Worm (Caenorhabditis elegans): ENCODE data around the gene ech-8.
A peak's percentile ranks its signal among the peaks of the same experiment; 100 is the strongest.

Gene ech-8

ce11 chrIV:10227534-10227933 lies 11.4 kb downstream of the ech-8 start, which contains the start of gene F01G10.6:
TSS of gene F01G10.6 (minus strand) at chrIV:10227634.
- TF ChIP-seq mdl-1 (tag; optimal IDR thresholded peaks at IDR 0.05) (no peak), dve-1 (tag; optimal IDR thresholded peaks at IDR 0.05; ENCODE audit: insufficient read depth) (no peak), ceh-62 (tag; optimal IDR thresholded peaks at IDR 0.05) (no peak), ZK546.5 (tag; optimal IDR thresholded peaks at IDR 0.05) (no peak), egl-27 (tag; optimal IDR thresholded peaks at IDR 0.05) (no peak), lin-13 (GFP tag; optimal IDR thresholded peaks at IDR 0.05) (no peak), D1046.2 (GFP tag; IDR thresholded peaks at IDR 0.05) (no peak), unc-62 (GFP tag; optimal IDR thresholded peaks at IDR 0.05 in 1 of 2) (no peak), unc-62 (tag; optimal IDR thresholded peaks at IDR 0.05) (no peak), mes-2 (tag; optimal IDR thresholded peaks at IDR 0.05; ENCODE audit: poor library complexity, severe bottlenecking) (no peak), T26A8.4 (GFP tag; IDR thresholded peaks at IDR 0.05) (no peak), duxl-1 (tag; optimal IDR thresholded peaks at IDR 0.05; ENCODE audit: poor library complexity) (no peak), ama-1 (optimal IDR thresholded peaks at IDR 0.05) (no peak), sdz-12 (GFP tag; optimal IDR thresholded peaks at IDR 0.05) (no peak), daf-19 (GFP tag; conservative IDR thresholded peaks at IDR 0.05) (no peak), F37D6.2 (tag; optimal IDR thresholded peaks at IDR 0.05) (no peak), nhr-28 (tag; optimal IDR thresholded peaks at IDR 0.05) (no peak), daf-8 (GFP tag; IDR thresholded peaks at IDR 0.05) (no peak), lin-15B (tag; optimal IDR thresholded peaks at IDR 0.05) (no peak)

ce11 chrIV:10223723-10224122 lies 15.3 kb downstream of the ech-8 start, which contains the start of gene nas-12:
TSS of gene nas-12 (plus strand) at chrIV:10224023.
- no peak for TF ChIP-seq rbr-2 (tag; optimal IDR thresholded peaks at IDR 0.05)
- TF ChIP-seq T20F7.1 (GFP tag; optimal IDR thresholded peaks at IDR 0.05): no peak
- TF ChIP-seq nhr-102 (tag; optimal IDR thresholded peaks at IDR 0.05): no peak
- no peak for TF ChIP-seq zip-2 (tag; optimal IDR thresholded peaks at IDR 0.05)
- TF ChIP-seq nhr-77 (tag; optimal IDR thresholded peaks at IDR 0.05): no peak
- TF ChIP-seq tag-97 (GFP tag; IDR thresholded peaks at IDR 0.05): no peak
- TF ChIP-seq cey-2 (tag; optimal IDR thresholded peaks at IDR 0.05; ENCODE audit: borderline replicate concordance, insufficient read depth): no peak
- no peak for TF ChIP-seq php-3 (GFP tag; IDR thresholded peaks at IDR 0.05)
- no peak for TF ChIP-seq mdl-1 (tag; optimal IDR thresholded peaks at IDR 0.05)
- no peak for TF ChIP-seq fos-1 (tag; optimal IDR thresholded peaks at IDR 0.05)
- no peak for TF ChIP-seq lir-3 (tag; optimal IDR thresholded peaks at IDR 0.05)
- TF ChIP-seq nhr-111 (GFP tag; optimal IDR thresholded peaks at IDR 0.05): no peak

- TF ChIP-seq hlh-30 (tag; optimal IDR thresholded peaks at IDR 0.05; ENCODE audit: insufficient read depth) (peak; percentile 58), snpc-1.2 (GFP tag; IDR thresholded peaks at IDR 0.05) (no peak), lsy-2 (tag; optimal IDR thresholded peaks at IDR 0.05) (peak; percentile 79 to 97), rbr-2 (tag; optimal IDR thresholded peaks at IDR 0.05) (peak; percentile 52), mes-2 (tag; optimal IDR thresholded peaks at IDR 0.05; ENCODE audit: poor library complexity, severe bottlenecking) (peak; percentile 57), mxl-3 (GFP tag; optimal IDR thresholded peaks at IDR 0.05) (peak; percentile 88), php-3 (GFP tag; IDR thresholded peaks at IDR 0.05) (0 out of 2 replicates have a peak, but pooled peaks have one; percentile 20), arid-1 (GFP tag; conservative IDR thresholded peaks at IDR 0.05) (0 out of 2 replicates have a peak, but pooled peaks have one; percentile 38), nhr-102 (tag; optimal IDR thresholded peaks at IDR 0.05) (no peak), F44E2.7 (GFP tag; IDR thresholded peaks at IDR 0.05) (no peak), nhr-28 (tag; optimal IDR thresholded peaks at IDR 0.05) (peak; percentile 57), pqm-1 (tag; optimal IDR thresholded peaks at IDR 0.05) (no peak), daf-16 (GFP tag; optimal IDR thresholded peaks at IDR 0.05) (peak in 1 of 2 experiments; percentile 7), daf-16 (tag; optimal IDR thresholded peaks at IDR 0.05) (peak; percentile 45), aha-1 (tag) (peak; percentile 95), unc-62 (GFP tag; optimal IDR thresholded peaks at IDR 0.05 in 1 of 2) (peak in 1 of 2 experiments; percentile 98), unc-62 (tag; optimal IDR thresholded peaks at IDR 0.05) (no peak), hlh-11 (tag; optimal IDR thresholded peaks at IDR 0.05) (peak; percentile 81), nhr-6 (tag; optimal IDR thresholded peaks at IDR 0.05) (peak; percentile 7), cey-2 (tag; optimal IDR thresholded peaks at IDR 0.05; ENCODE audit: borderline replicate concordance, insufficient read depth) (no peak), attf-4 (tag; optimal IDR thresholded peaks at IDR 0.05) (no peak), hmg-1.1 (GFP tag; IDR thresholded peaks at IDR 0.05) (peak; percentile 68), dpl-1 (GFP tag; optimal IDR thresholded peaks at IDR 0.05) (peak; percentile 75), nhr-25 (tag; optimal IDR thresholded peaks at IDR 0.05; ENCODE audit: borderline replicate concordance, insufficient read depth) (peak; percentile 58), nhr-77 (tag; optimal IDR thresholded peaks at IDR 0.05) (no peak), dmd-6 (GFP tag; IDR thresholded peaks at IDR 0.05) (peak; percentile 48; the same call in 1 of the 2 replicates), nhr-11 (tag; optimal IDR thresholded peaks at IDR 0.05) (peak; percentile 36)
Measured at ce11 chrIV:10222122-10222589, 16.8 kb downstream of the ech-8 start, which contains the start of gene C24F3.2. TSS of gene C24F3.2 (plus strand) at chrIV:10222539.
